Worm (Caenorhabditis elegans) whole organism, early embryonic: ENCODE results near the gene Y54G2A.52.

Source experiments
- B0310.2 ChIP-seq: sonication (generic microtip); optimal IDR thresholded peaks from 2 replicates; lab custom pipeline; 2016; ENCODE audit warnings: mild to moderate bottlenecking, missing genetic modification characterization, missing compliant biosample characterization
- F13C5.2 ChIP-seq: sonication (generic microtip); optimal IDR thresholded peaks from 2 replicates; lab custom pipeline; 2017; ENCODE audit warnings: mild to moderate bottlenecking, missing genetic modification characterization, inconsistent platforms, missing compliant biosample characterization
- aly-1 ChIP-seq: sonication (generic microtip); optimal IDR thresholded peaks from 2 replicates; lab custom pipeline; 2016; ENCODE audit warnings: missing genetic modification characterization, missing compliant biosample characterization
- ama-1 ChIP-seq: fragments of 150-350 bp; optimal IDR thresholded peaks from 2 replicates; lab custom pipeline; 2014
- ceh-13 ChIP-seq: fragments of 200-800 bp; sonication (Bioruptor generic); optimal IDR thresholded peaks from 2 replicates; lab custom pipeline; 2018; ENCODE audit warnings: mild to moderate bottlenecking, missing genetic modification characterization, missing compliant biosample characterization
- ceh-36 ChIP-seq: sonication (generic microtip); optimal IDR thresholded peaks from 2 replicates; lab custom pipeline; 2016; ENCODE audit warnings: missing genetic modification characterization, inconsistent platforms, missing compliant biosample characterization
- ets-7 ChIP-seq: sonication (generic microtip); optimal IDR thresholded peaks from 2 replicates; lab custom pipeline; 2016; ENCODE audit warnings: missing genotype, missing genetic modification characterization, missing compliant biosample characterization
- flt-1 ChIP-seq: fragments of 200-800 bp; sonication (Bioruptor generic); IDR thresholded peaks from 2 replicates; pipeline ENCODE4 v1.3.6; 2022; ENCODE audit warnings: missing genetic modification characterization, missing compliant biosample characterization
- hmbx-1 ChIP-seq: sonication (generic microtip); optimal IDR thresholded peaks from 2 replicates; lab custom pipeline; 2016; ENCODE audit warnings: mild to moderate bottlenecking, missing genetic modification characterization, missing compliant biosample characterization
- hmg-4 ChIP-seq: fragments of 200-800 bp; sonication (Bioruptor generic); optimal IDR thresholded peaks from 2 replicates; lab custom pipeline; 2018; ENCODE audit warnings: mild to moderate bottlenecking, missing genetic modification characterization, missing compliant biosample characterization
- hnd-1 ChIP-seq: sonication (generic microtip); optimal IDR thresholded peaks from 2 replicates; lab custom pipeline; 2016; ENCODE audit warnings: missing genetic modification characterization, missing compliant biosample characterization
- pes-1 ChIP-seq: fragments of 200-800 bp; sonication (Bioruptor generic); IDR thresholded peaks from 2 replicates; pipeline ENCODE4 v1.3.6; 2022; ENCODE audit warnings: missing genetic modification reagents, missing genetic modification characterization, missing compliant biosample characterization
- scrt-1 ChIP-seq: fragments of 200-800 bp; sonication (Bioruptor generic); IDR thresholded peaks from 2 replicates; pipeline ENCODE4 v1.3.6; 2022; ENCODE audit warnings: missing genetic modification characterization, missing compliant biosample characterization
- sea-1 ChIP-seq: fragments of 200-800 bp; sonication (Bioruptor generic); conservative IDR thresholded peaks from 2 replicates; pipeline ENCODE4 v1.3.6; 2022; ENCODE audit warnings: missing genetic modification characterization, missing compliant biosample characterization
- tbx-11 ChIP-seq: fragments of 200-800 bp; sonication (Bioruptor generic); IDR thresholded peaks from 2 replicates; pipeline ENCODE4 v1.3.6; 2022; ENCODE audit warnings: missing genetic modification characterization, missing compliant biosample characterization
- tbx-37 ChIP-seq: fragments of 200-800 bp; sonication (Bioruptor generic); conservative IDR thresholded peaks from 2 replicates; pipeline ENCODE4 v1.3.6; 2022; ENCODE audit warnings: missing genetic modification reagents, missing genetic modification characterization, missing compliant biosample characterization
- tra-4 ChIP-seq: sonication (generic microtip); optimal IDR thresholded peaks from 2 replicates; lab custom pipeline; 2017; ENCODE audit warnings: missing genetic modification characterization, missing compliant biosample characterization

Y54G2A.52 gene

ce11 chrIV:2759163-2759562 lies 39.3 kb downstream of the Y54G2A.52 start, which contains the start of gene Y54G2A.38:
Gene Y54G2A.38, plus strand, starts transcription at chrIV:2759463.
- no peak for TF ChIP-seq ceh-36 (tag; lab: Kevin White, UChicago)
- TF ChIP-seq aly-1 (tag; lab: Kevin White, UChicago), result no peak
- no peak for TF ChIP-seq scrt-1 (GFP tag; lab: Robert Waterston, UW)
- no peak for TF ChIP-seq tra-4
- no peak for TF ChIP-seq hnd-1 (tag; lab: Kevin White, UChicago)
- no peak for TF ChIP-seq flt-1
- no peak for TF ChIP-seq sea-1 (GFP tag; lab: Robert Waterston, UW)
- no peak for TF ChIP-seq hmbx-1 (tag; lab: Kevin White, UChicago)
- no peak for TF ChIP-seq ama-1 (lab: Kevin White, UChicago)
- no peak for TF ChIP-seq tbx-37 (GFP tag; lab: Robert Waterston, UW)
- no peak for TF ChIP-seq tbx-11

- TF ChIP-seq ets-7 (tag; lab: Kevin White, UChicago) (no peak), F13C5.2 (tag; lab: Kevin White, UChicago) (no peak), B0310.2 (no peak), sea-1 (GFP tag; lab: Robert Waterston, UW) (no peak), hmbx-1 (tag; lab: Kevin White, UChicago) (no peak), scrt-1 (GFP tag; lab: Robert Waterston, UW) (no peak)
Observed at ce11 chrIV:2758079-2758478, 40.4 kb downstream of the Y54G2A.52 start.

- 0 out of 2 replicates have a peak, but pooled peaks have one; percentile 47 for TF ChIP-seq pes-1
Observed at ce11 chrIV:2756073-2756472, 42.4 kb downstream of the Y54G2A.52 start.

- TF ChIP-seq pes-1, result peak; percentile 61; the same call in 1 of the 2 replicates
Observed at ce11 chrIV:2755472-2755871, 43.0 kb downstream of the Y54G2A.52 start.

ce11 chrIV:2753541-2753940 lies 44.9 kb downstream of the Y54G2A.52 start:
- TF ChIP-seq tbx-37 (GFP tag; lab: Robert Waterston, UW) (no peak), sea-1 (GFP tag; lab: Robert Waterston, UW) (no peak), F13C5.2 (tag; lab: Kevin White, UChicago) (no peak), ama-1 (lab: Kevin White, UChicago) (no peak), ets-7 (tag; lab: Kevin White, UChicago) (no peak), hmg-4 (GFP tag; lab: Kevin White, UChicago) (no peak), aly-1 (tag; lab: Kevin White, UChicago) (no peak), hnd-1 (tag; lab: Kevin White, UChicago) (no peak), ceh-13 (GFP tag; lab: Kevin White, UChicago) (no peak), B0310.2 (no peak)

ce11 chrIV:2751568-2751967 lies 46.9 kb downstream of the Y54G2A.52 start, which contains the start of gene Y54G2A.41:
Gene Y54G2A.41, plus strand, starts transcription at chrIV:2751868.
- TF ChIP-seq ceh-13 (GFP tag; lab: Kevin White, UChicago) (no peak), sea-1 (GFP tag; lab: Robert Waterston, UW) (no peak), ama-1 (lab: Kevin White, UChicago) (no peak), pes-1 (no peak), hmg-4 (GFP tag; lab: Kevin White, UChicago) (no peak), aly-1 (tag; lab: Kevin White, UChicago) (no peak), tbx-37 (GFP tag; lab: Robert Waterston, UW) (no peak), ets-7 (tag; lab: Kevin White, UChicago) (no peak), tbx-11 (no peak), flt-1 (no peak), scrt-1 (GFP tag; lab: Robert Waterston, UW) (no peak)

ce11 chrIV:2750607-2751006 lies 47.9 kb downstream of the Y54G2A.52 start:
- TF ChIP-seq hmg-4 (GFP tag; lab: Kevin White, UChicago), result no peak
- TF ChIP-seq sea-1 (GFP tag; lab: Robert Waterston, UW), result no peak
- no peak for TF ChIP-seq tbx-11
- TF ChIP-seq tbx-37 (GFP tag; lab: Robert Waterston, UW), result no peak
- no peak for TF ChIP-seq ets-7 (tag; lab: Kevin White, UChicago)
- no peak for TF ChIP-seq flt-1
- no peak for TF ChIP-seq aly-1 (tag; lab: Kevin White, UChicago)
- no peak for TF ChIP-seq tra-4
- no peak for TF ChIP-seq ama-1 (lab: Kevin White, UChicago)
- no peak for TF ChIP-seq F13C5.2 (tag; lab: Kevin White, UChicago)
- TF ChIP-seq scrt-1 (GFP tag; lab: Robert Waterston, UW), result no peak
- no peak for TF ChIP-seq ceh-13 (GFP tag; lab: Kevin White, UChicago)

- TF ChIP-seq flt-1 (no peak), ceh-13 (GFP tag; lab: Kevin White, UChicago) (no peak), tbx-11 (no peak)
Observed at ce11 chrIV:2748863-2749451, 49.5 kb downstream of the Y54G2A.52 start.
